Fruit fly (Drosophila melanogaster) whole organism, prepupa: ENCODE results near the gene CG2924.

Experiments used
- Blimp-1 ChIP-seq: fragments of 200-800 bp; sonication (Bioruptor generic); optimal IDR thresholded peaks from 3 replicates; lab custom pipeline; 2017; ENCODE audit warnings: missing biosample characterization, missing genetic modification characterization, mild to moderate bottlenecking, moderate library complexity, missing genetic modification reagents
- CG10631 ChIP-seq: fragments of 200-800 bp; sonication (Bioruptor generic); optimal IDR thresholded peaks from 2 replicates; lab custom pipeline; 2016; ENCODE audit warnings: missing biosample characterization, missing genetic modification characterization
- CG10669 ChIP-seq: fragments of 200-800 bp; sonication (Bioruptor generic); optimal IDR thresholded peaks from 3 replicates; lab custom pipeline; 2018; ENCODE audit warnings: missing biosample characterization, mild to moderate bottlenecking, missing genetic modification characterization, moderate library complexity
- CG11294 ChIP-seq: fragments of 200-800 bp; sonication (Bioruptor generic); IDR thresholded peaks from 2 replicates; pipeline ENCODE4 v1.3.6; 2022; ENCODE audit warnings: missing biosample characterization, missing genetic modification characterization
- CG11762 ChIP-seq: fragments of 200-800 bp; sonication (Bioruptor generic); optimal IDR thresholded peaks from 3 replicates; lab custom pipeline; 2016; ENCODE audit warnings: missing biosample characterization, missing genetic modification characterization; ENCODE audit not compliant: insufficient read depth
- CG11902 ChIP-seq: fragments of 200-800 bp; sonication (Bioruptor generic); optimal IDR thresholded peaks from 3 replicates; lab custom pipeline; 2016; ENCODE audit warnings: missing biosample characterization, missing genetic modification characterization
- CG15336 ChIP-seq: fragments of 200-800 bp; sonication (Bioruptor generic); IDR thresholded peaks from 2 replicates; pipeline ENCODE4 v1.3.6; 2022; ENCODE audit warnings: missing biosample characterization, missing genetic modification characterization
- CG1621 ChIP-seq: fragments of 200-800 bp; sonication (Bioruptor generic); optimal IDR thresholded peaks from 3 replicates; lab custom pipeline; 2018; ENCODE audit warnings: missing biosample characterization, mild to moderate bottlenecking, missing genetic modification characterization
- CG3032 ChIP-seq: fragments of 200-800 bp; optimal IDR thresholded peaks from 2 replicates; lab custom pipeline; 2019; ENCODE audit warnings: missing biosample characterization, mild to moderate bottlenecking, missing genetic modification characterization, moderate library complexity
- CG31627 ChIP-seq: fragments of 200-800 bp; sonication (Bioruptor generic); optimal IDR thresholded peaks from 3 replicates; lab custom pipeline; 2016; ENCODE audit warnings: missing biosample characterization, missing genetic modification characterization
- CG34406 ChIP-seq: fragments of 200-800 bp; sonication (Bioruptor generic); optimal IDR thresholded peaks from 3 replicates; lab custom pipeline; 2016; ENCODE audit warnings: missing biosample characterization, missing genetic modification characterization
- CG3919 ChIP-seq: fragments of 200-800 bp; sonication (Bioruptor generic); optimal IDR thresholded peaks from 3 replicates; lab custom pipeline; 2016; ENCODE audit warnings: missing biosample characterization, missing genetic modification characterization
- CG4318 ChIP-seq: fragments of 200-800 bp; sonication (Bioruptor generic); optimal IDR thresholded peaks from 3 replicates; lab custom pipeline; 2017; ENCODE audit warnings: missing biosample characterization, mild to moderate bottlenecking, missing genetic modification characterization
- CG6854 ChIP-seq: fragments of 200-800 bp; sonication (Bioruptor generic); optimal IDR thresholded peaks from 2 replicates; lab custom pipeline; 2017; ENCODE audit warnings: missing biosample characterization, mild to moderate bottlenecking, missing genetic modification characterization
- CG8119 ChIP-seq: fragments of 200-800 bp; sonication (Bioruptor generic); IDR thresholded peaks from 3 replicates; pipeline ENCODE4 v1.3.6; 2022; ENCODE audit warnings: missing biosample characterization, missing genetic modification characterization
- CG8319 ChIP-seq: fragments of 200-800 bp; sonication (Bioruptor generic); optimal IDR thresholded peaks from 3 replicates; lab custom pipeline; 2016; ENCODE audit warnings: missing biosample characterization, missing genetic modification characterization
- CG8632 ChIP-seq: fragments of 200-800 bp; sonication (Bioruptor generic); optimal IDR thresholded peaks from 3 replicates; lab custom pipeline; 2016; ENCODE audit warnings: missing biosample characterization, missing genetic modification characterization
- CG9139 ChIP-seq: fragments of 200-800 bp; sonication (Bioruptor generic); optimal IDR thresholded peaks from 3 replicates; lab custom pipeline; 2017; ENCODE audit warnings: missing biosample characterization, mild to moderate bottlenecking, missing genetic modification characterization
- Eip75B ChIP-seq: fragments of 200-800 bp; sonication (Bioruptor generic); optimal IDR thresholded peaks from 3 replicates; lab custom pipeline; 2016; ENCODE audit warnings: missing biosample characterization, missing genetic modification characterization
- Eip78C ChIP-seq: fragments of 200-800 bp; sonication (Bioruptor generic); peaks from one replicate; lab custom pipeline; 2016; ENCODE audit warnings: missing biosample characterization, missing genetic modification characterization
- Eip93F ChIP-seq: fragments of 200-800 bp; sonication (Bioruptor generic); optimal IDR thresholded peaks from 2 replicates; lab custom pipeline; 2016; ENCODE audit warnings: missing biosample characterization, mild to moderate bottlenecking, missing genetic modification characterization
- Gug ChIP-seq: fragments of 200-800 bp; sonication (Bioruptor generic); IDR thresholded peaks from 2 replicates; pipeline ENCODE4 v1.3.6; 2022; ENCODE audit warnings: missing biosample characterization, missing genetic modification characterization
- Hr39 ChIP-seq: fragments of 200-800 bp; sonication (Bioruptor generic); optimal IDR thresholded peaks from 2 replicates; lab custom pipeline; 2016; ENCODE audit warnings: missing biosample characterization, missing genetic modification characterization
- Hr4 ChIP-seq: fragments of 200-800 bp; sonication (Bioruptor generic); optimal IDR thresholded peaks from 3 replicates; lab custom pipeline; 2016; ENCODE audit warnings: missing biosample characterization, missing genetic modification characterization
- Lpt ChIP-seq: fragments of 200-800 bp; sonication (Bioruptor generic); optimal IDR thresholded peaks from 3 replicates; lab custom pipeline; 2016; ENCODE audit warnings: missing biosample characterization, missing genetic modification characterization
- Met ChIP-seq: fragments of 200-800 bp; sonication (Bioruptor generic); optimal IDR thresholded peaks from 3 replicates; lab custom pipeline; 2016; ENCODE audit warnings: missing biosample characterization, missing genetic modification characterization
- Smox ChIP-seq: fragments of 200-800 bp; sonication (Bioruptor generic); optimal IDR thresholded peaks from 3 replicates; lab custom pipeline; 2016; ENCODE audit warnings: missing biosample characterization, missing genetic modification characterization
- Sox14 ChIP-seq: fragments of 200-800 bp; sonication (Bioruptor generic); optimal IDR thresholded peaks from 3 replicates; lab custom pipeline; 2016; ENCODE audit warnings: missing biosample characterization, missing genetic modification characterization
- Sox15 ChIP-seq: fragments of 200-800 bp; sonication (Bioruptor generic); optimal IDR thresholded peaks from 3 replicates; lab custom pipeline; 2016; ENCODE audit warnings: missing biosample characterization, missing genetic modification characterization
- cyc ChIP-seq: fragments of 200-800 bp; sonication (Bioruptor generic); optimal IDR thresholded peaks from 3 replicates; lab custom pipeline; 2016; ENCODE audit warnings: missing biosample characterization, missing genetic modification characterization
- dac ChIP-seq: fragments of 200-800 bp; sonication (Bioruptor generic); optimal IDR thresholded peaks from 2 replicates; lab custom pipeline; 2017; ENCODE audit warnings: missing biosample characterization, mild to moderate bottlenecking, missing genetic modification characterization
- dsx ChIP-seq: fragments of 200-800 bp; optimal IDR thresholded peaks from 3 replicates; lab custom pipeline; 2019; ENCODE audit warnings: missing biosample characterization, mild to moderate bottlenecking, missing genetic modification characterization, moderate library complexity; ENCODE audit not compliant: poor library complexity, severe bottlenecking
- eg ChIP-seq: fragments of 200-800 bp; sonication (Bioruptor generic); IDR thresholded peaks from 3 replicates; pipeline ENCODE4 v1.3.6; 2022; ENCODE audit warnings: missing biosample characterization, missing genetic modification characterization
- esn ChIP-seq: fragments of 200-800 bp; sonication (Bioruptor generic); optimal IDR thresholded peaks from 2 replicates; lab custom pipeline; 2016; ENCODE audit warnings: missing biosample characterization, mild to moderate bottlenecking, missing genetic modification characterization, moderate library complexity
- fd59A ChIP-seq: fragments of 200-800 bp; sonication (Bioruptor generic); optimal IDR thresholded peaks from 2 replicates; lab custom pipeline; 2017; ENCODE audit warnings: missing biosample characterization, mild to moderate bottlenecking, missing genetic modification characterization, missing genetic modification reagents
- fd85E ChIP-seq: fragments of 200-800 bp; sonication (Bioruptor generic); optimal IDR thresholded peaks from 3 replicates; lab custom pipeline; 2016; ENCODE audit warnings: missing biosample characterization, missing genetic modification characterization
- fkh ChIP-seq: fragments of 200-800 bp; sonication (Bioruptor generic); optimal IDR thresholded peaks from 3 replicates; lab custom pipeline; 2017; ENCODE audit warnings: missing biosample characterization, mild to moderate bottlenecking, missing genetic modification characterization, moderate library complexity
- net ChIP-seq: fragments of 200-800 bp; sonication (Bioruptor generic); optimal IDR thresholded peaks from 3 replicates; lab custom pipeline; 2016; ENCODE audit warnings: missing biosample characterization, missing genetic modification characterization
- pdm3 ChIP-seq: fragments of 200-800 bp; sonication (Bioruptor generic); optimal IDR thresholded peaks from 3 replicates; lab custom pipeline; 2016; ENCODE audit warnings: missing biosample characterization, missing genetic modification characterization
- salr ChIP-seq, 2 experiments: fragments of 200-800 bp; sonication (Bioruptor generic); optimal IDR thresholded peaks; 3 replicates each; lab custom pipeline; 2016 to 2018; ENCODE audit warnings: missing biosample characterization in 2 of 2, missing genetic modification characterization in 2 of 2, mild to moderate bottlenecking in 1 of 2
- ss ChIP-seq, 2 experiments: fragments of 200-800 bp; sonication (Bioruptor generic); optimal IDR thresholded peaks; 2 replicates in 1 of 2; 3 replicates in 1 of 2; lab custom pipeline; 2017 to 2018; ENCODE audit warnings: mild to moderate bottlenecking in 2 of 2, missing biosample characterization in 2 of 2, missing genetic modification characterization in 2 of 2, moderate library complexity in 1 of 2
- svp ChIP-seq: fragments of 200-800 bp; sonication (Bioruptor generic); peaks from one replicate; lab custom pipeline; 2016; ENCODE audit warnings: missing biosample characterization, missing genetic modification characterization
- topi ChIP-seq: fragments of 200-800 bp; sonication (Bioruptor generic); optimal IDR thresholded peaks from 3 replicates; lab custom pipeline; 2016; ENCODE audit warnings: missing biosample characterization, missing genetic modification characterization
- vri ChIP-seq: fragments of 200-800 bp; sonication (Bioruptor generic); optimal IDR thresholded peaks from 3 replicates; lab custom pipeline; 2016; ENCODE audit warnings: missing biosample characterization, mild to moderate bottlenecking, missing genetic modification characterization

Gene CG2924

dm6 chrX:2293294-2293988 lies 22.9 kb upstream of the CG2924 start, which contains the start of gene CG2865 (continued):
- TF ChIP-seq CG3032 (tag; lab: Kevin White, UChicago) (peak; percentile 96), esn (peak; percentile 96), svp (GFP tag; lab: Kevin White, UChicago) (peak; percentile 97), CG15336 (peak; percentile 95), CG8119 (GFP tag; lab: Robert Waterston, UW) (peak; percentile 96), CG6854 (GFP tag; lab: Kevin White, UChicago) (peak; percentile 96), topi (GFP tag; lab: Kevin White, UChicago) (peak; percentile 97), salr (GFP tag; optimal IDR thresholded peaks at IDR 0.05; lab: Kevin White, UChicago) (peak; percentile 83 to 92), CG8632 (GFP tag; lab: Kevin White, UChicago) (peak; percentile 93), CG11902 (peak; percentile 82), Hr39 (GFP tag; lab: Kevin White, UChicago) (peak; percentile 94), eg (peak; percentile 92), Met (peak; percentile 97), CG34406 (GFP tag; lab: Kevin White, UChicago) (peak; percentile 93), Hr4 (peak; percentile 94), CG10631 (peak; percentile 91), CG11294 (GFP tag; lab: Robert Waterston, UW) (peak; percentile 86), CG31627 (peak; percentile 95)

dm6 chrX:2292410-2292809 lies 21.8 kb upstream of the CG2924 start:
- no peak for TF ChIP-seq topi (GFP tag; lab: Kevin White, UChicago)
- no peak for TF ChIP-seq CG3032 (tag; lab: Kevin White, UChicago)
- no peak for TF ChIP-seq Smox (GFP tag; lab: Kevin White, UChicago)
- TF ChIP-seq pdm3 = no peak
- no peak for TF ChIP-seq CG9139
- no peak for TF ChIP-seq net (GFP tag; lab: Kevin White, UChicago)
- TF ChIP-seq vri (GFP tag; lab: Kevin White, UChicago) = no peak
- no peak for TF ChIP-seq fkh (GFP tag; lab: Kevin White, UChicago)
- no peak for TF ChIP-seq CG3919 (GFP tag; lab: Kevin White, UChicago)
- TF ChIP-seq Eip78C (GFP tag; lab: Kevin White, UChicago) = no peak
- no peak for TF ChIP-seq Met
- no peak for TF ChIP-seq fd85E (GFP tag; lab: Kevin White, UChicago)
- TF ChIP-seq ss (GFP tag; optimal IDR thresholded peaks at IDR 0.05; lab: Kevin White, UChicago) = no peak
- no peak for TF ChIP-seq Blimp-1 (GFP tag; lab: Kevin White, UChicago)
- no peak for TF ChIP-seq Lpt (GFP tag; lab: Kevin White, UChicago)
- TF ChIP-seq dac (GFP tag; lab: Kevin White, UChicago) = no peak
- no peak for TF ChIP-seq CG34406 (GFP tag; lab: Kevin White, UChicago)
- TF ChIP-seq CG1621 = no peak

dm6 chrX:2291023-2291422 lies 20.5 kb upstream of the CG2924 start:
- TF ChIP-seq dsx (GFP tag; lab: Kevin White, UChicago) (no peak), Gug (GFP tag; lab: Robert Waterston, UW) (no peak), CG9139 (no peak), fd59A (no peak), svp (GFP tag; lab: Kevin White, UChicago) (peak; percentile 73)
- TF ChIP-seq, all 60 proteins: peak for 1

dm6 chrX:2289134-2289533 lies 18.6 kb upstream of the CG2924 start:
- peak; percentile 94 for TF ChIP-seq Lpt (GFP tag; lab: Kevin White, UChicago)
- no peak for TF ChIP-seq cyc (GFP tag; lab: Kevin White, UChicago)
- TF ChIP-seq CG15336 = peak; percentile 91
- peak; percentile 39 for TF ChIP-seq CG3919 (GFP tag; lab: Kevin White, UChicago)
- TF ChIP-seq CG9139 = peak; percentile 96
- peak; percentile 74 for TF ChIP-seq dac (GFP tag; lab: Kevin White, UChicago)
- peak; percentile 48 for TF ChIP-seq CG10631
- TF ChIP-seq svp (GFP tag; lab: Kevin White, UChicago) = peak; percentile 65
- TF ChIP-seq Sox15 (GFP tag; lab: Kevin White, UChicago) = no peak
- TF ChIP-seq vri (GFP tag; lab: Kevin White, UChicago) = peak; percentile 4
- no peak for TF ChIP-seq Hr39 (GFP tag; lab: Kevin White, UChicago)
- peak; percentile 33 for TF ChIP-seq fd85E (GFP tag; lab: Kevin White, UChicago)
- TF ChIP-seq fd59A = peak; percentile 59
- peak; percentile 67 for TF ChIP-seq Eip75B (GFP tag; lab: Kevin White, UChicago)
- TF ChIP-seq CG4318 = no peak
- peak; percentile 52; the same call in 1 of the 2 replicates for TF ChIP-seq CG11294 (GFP tag; lab: Robert Waterston, UW)
- TF ChIP-seq CG11762 (GFP tag; lab: Kevin White, UChicago) = peak; percentile 57
- no peak for TF ChIP-seq CG8319 (GFP tag; lab: Kevin White, UChicago)
- peak; percentile 29 for TF ChIP-seq Sox14 (GFP tag; lab: Kevin White, UChicago)
- no peak for TF ChIP-seq Eip93F
- TF ChIP-seq CG10669 (GFP tag; lab: Kevin White, UChicago) = peak; percentile 80
